Worm (Caenorhabditis elegans) whole organism, L1 larva: ENCODE results near the gene pycr-4.

Experiments
- aha-1 ChIP-seq: fragments of 150-350 bp; optimal IDR thresholded peaks from 2 replicates; lab custom pipeline; 2014; ENCODE audit warnings: missing biosample characterization, missing genetic modification characterization
- aly-2 ChIP-seq: fragments of 150-350 bp; optimal IDR thresholded peaks from 2 replicates; lab custom pipeline; 2014; ENCODE audit warnings: missing biosample characterization, missing genetic modification characterization
- blmp-1 ChIP-seq: fragments of 150-350 bp; optimal IDR thresholded peaks from 2 replicates; lab custom pipeline; 2014; ENCODE audit warnings: missing biosample characterization, missing genetic modification characterization
- ces-1 ChIP-seq: fragments of 150-350 bp; optimal IDR thresholded peaks from 2 replicates; lab custom pipeline; 2014; ENCODE audit warnings: missing biosample characterization, missing genetic modification reagents, missing genetic modification characterization
- dsc-1 ChIP-seq: sonication (generic microtip); optimal IDR thresholded peaks from 2 replicates; lab custom pipeline; 2016; ENCODE audit warnings: mild to moderate bottlenecking, missing genetic modification characterization, missing compliant biosample characterization
- efl-1 ChIP-seq, 4 experiments: fragments of 150-350 bp; optimal IDR thresholded peaks in 3 of 4; peaks in 1 of 4; 1 replicate in 1 of 4; 2 replicates in 3 of 4; lab custom pipeline; 2014; ENCODE audit warnings: missing biosample characterization in 2 of 4, missing genetic modification characterization in 2 of 4, missing genetic modification reagents in 2 of 4
- elt-2 ChIP-seq: sonication (generic microtip); optimal IDR thresholded peaks from 2 replicates; lab custom pipeline; 2016; ENCODE audit warnings: missing genetic modification characterization, mild to moderate bottlenecking, inconsistent platforms, missing compliant biosample characterization, missing genetic modification reagents
- elt-3 ChIP-seq, 6 experiments: fragments of 150-350 bp in 1 of 6; sonication (generic microtip); optimal IDR thresholded peaks; 2 replicates each; lab custom pipeline; 2017 to 2018; ENCODE audit warnings: missing biosample characterization in 6 of 6, missing genetic modification characterization in 6 of 6, inconsistent platforms in 1 of 6
- irx-1 ChIP-seq: sonication (generic microtip); optimal IDR thresholded peaks from 2 replicates; lab custom pipeline; 2016; ENCODE audit warnings: missing genetic modification characterization, missing compliant biosample characterization
- lin-14 ChIP-seq: fragments of 200-800 bp; sonication (Bioruptor generic); optimal IDR thresholded peaks from 2 replicates; lab custom pipeline; 2018; ENCODE audit warnings: mild to moderate bottlenecking, missing genetic modification characterization, moderate library complexity, missing compliant biosample characterization
- lin-15B ChIP-seq: fragments of 150-350 bp; sonication (generic microtip); optimal IDR thresholded peaks from 3 replicates; lab custom pipeline; 2014; ENCODE audit warnings: missing biosample characterization, missing genetic modification characterization
- lin-35 ChIP-seq, 2 experiments: fragments of 150-350 bp; optimal IDR thresholded peaks; 2 replicates each; lab custom pipeline; 2014; ENCODE audit warnings: missing biosample characterization in 2 of 2, missing genetic modification characterization in 2 of 2, missing genetic modification reagents in 2 of 2
- lin-39 ChIP-seq: fragments of 150-350 bp; optimal IDR thresholded peaks from 2 replicates; lab custom pipeline; 2014; ENCODE audit warnings: missing biosample characterization, missing genetic modification reagents, missing genetic modification characterization
- lsy-2 ChIP-seq, 2 experiments: fragments of 150-350 bp; optimal IDR thresholded peaks; 2 replicates each; lab custom pipeline; 2014; ENCODE audit warnings: missing biosample characterization in 2 of 2, missing genetic modification characterization in 2 of 2
- nhr-11 ChIP-seq: fragments of 150-350 bp; optimal IDR thresholded peaks from 2 replicates; lab custom pipeline; 2014; ENCODE audit warnings: missing biosample characterization, missing genetic modification characterization
- nhr-12 ChIP-seq: sonication (generic microtip); optimal IDR thresholded peaks from 2 replicates; lab custom pipeline; 2017; ENCODE audit warnings: missing biosample characterization, missing genetic modification characterization
- nhr-19 ChIP-seq: fragments of 200-800 bp; sonication (Bioruptor generic); conservative IDR thresholded peaks from 2 replicates; pipeline ENCODE4 v1.3.6; 2022; ENCODE audit warnings: missing genetic modification characterization, missing compliant biosample characterization
- nhr-47 ChIP-seq: sonication (generic microtip); optimal IDR thresholded peaks from 2 replicates; lab custom pipeline; 2016; ENCODE audit warnings: mild to moderate bottlenecking, missing genetic modification characterization, moderate library complexity, missing compliant biosample characterization
- nhr-71 ChIP-seq: sonication (generic microtip); optimal IDR thresholded peaks from 2 replicates; lab custom pipeline; 2016; ENCODE audit warnings: mild to moderate bottlenecking, missing genetic modification characterization, moderate library complexity, missing compliant biosample characterization
- nhr-85 ChIP-seq: sonication (generic microtip); peaks from one replicate; lab custom pipeline; 2016; ENCODE audit warnings: missing genetic modification characterization, inconsistent platforms, missing compliant biosample characterization
- rnt-1 ChIP-seq: sonication (generic microtip); optimal IDR thresholded peaks from 2 replicates; lab custom pipeline; 2016; ENCODE audit warnings: mild to moderate bottlenecking, missing genetic modification characterization, moderate library complexity, missing compliant biosample characterization
- sox-4 ChIP-seq: sonication (generic microtip); optimal IDR thresholded peaks from 2 replicates; lab custom pipeline; 2016; ENCODE audit warnings: missing genetic modification characterization, missing compliant biosample characterization
- sup-37 ChIP-seq: fragments of 200-800 bp; sonication (Bioruptor generic); optimal IDR thresholded peaks from 2 replicates; lab custom pipeline; 2018; ENCODE audit warnings: mild to moderate bottlenecking, missing genetic modification characterization, missing compliant biosample characterization
- swsn-7 ChIP-seq: sonication (generic microtip); optimal IDR thresholded peaks from 2 replicates; lab custom pipeline; 2016; ENCODE audit warnings: missing genetic modification characterization, missing compliant biosample characterization
- tlp-1 ChIP-seq: fragments of 150-350 bp; optimal IDR thresholded peaks from 2 replicates; lab custom pipeline; 2014; ENCODE audit warnings: missing biosample characterization, missing genetic modification characterization
- unc-130 ChIP-seq: fragments of 150-350 bp; optimal IDR thresholded peaks from 2 replicates; lab custom pipeline; 2017; ENCODE audit warnings: missing biosample characterization, missing genetic modification characterization, inconsistent platforms
- unc-62 ChIP-seq: fragments of 150-350 bp; optimal IDR thresholded peaks from 2 replicates; lab custom pipeline; 2014; ENCODE audit warnings: missing biosample characterization, missing genetic modification reagents, missing genetic modification characterization
- unc-98 ChIP-seq: fragments of 200-800 bp; sonication (Bioruptor generic); IDR thresholded peaks from 2 replicates; pipeline ENCODE4 v1.3.6; 2022; ENCODE audit warnings: missing genetic modification characterization, missing compliant biosample characterization

Gene pycr-4

DNA sequence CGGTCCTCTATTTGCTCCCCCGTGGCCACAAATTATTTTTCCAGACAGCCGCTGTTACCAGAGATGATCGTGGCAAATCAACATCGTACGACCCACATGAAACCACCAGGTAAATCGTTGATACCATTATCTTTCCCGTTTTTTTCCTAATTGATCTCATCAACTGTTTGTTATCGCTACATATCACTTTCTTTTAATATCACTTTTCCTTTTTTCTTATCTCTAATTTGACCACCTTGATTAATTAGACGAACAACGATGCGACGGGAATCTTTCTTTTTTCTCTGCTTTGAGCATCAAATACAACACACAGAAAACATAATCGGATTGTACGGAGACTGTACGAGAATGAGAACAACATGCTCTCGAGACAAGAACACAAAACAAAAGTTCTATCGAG lies 36.9 kb downstream of the pycr-4 start:
- TF ChIP-seq tlp-1: no peak
- peak; percentile 97 for TF ChIP-seq blmp-1
- peak in 4 of 6 experiments; percentile 1 to 77 (median 42) for TF ChIP-seq elt-3 (tag; optimal IDR thresholded peaks at IDR 0.05; lab: Kevin White, UChicago)

DNA sequence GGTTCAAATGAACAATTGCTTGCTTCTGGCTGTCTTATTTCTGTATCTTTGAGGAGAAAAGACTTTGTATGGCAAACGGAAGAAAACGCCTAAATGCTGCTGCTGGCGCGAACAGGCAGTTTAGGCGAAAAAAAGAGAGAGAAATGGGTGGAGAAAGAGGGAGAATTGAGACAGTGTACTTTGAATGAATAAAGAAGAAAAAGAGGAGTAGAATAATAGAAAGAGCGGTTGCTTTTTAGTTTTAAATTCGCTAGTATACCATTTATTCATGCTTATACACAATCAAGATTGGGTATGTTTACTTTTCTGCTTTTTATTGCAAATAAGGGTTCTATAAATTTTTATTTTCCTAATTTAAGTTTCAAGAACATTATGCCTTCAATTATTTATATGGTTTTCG lies 37.7 kb downstream of the pycr-4 start:
- TF ChIP-seq blmp-1 (peak; percentile 8), lin-15B (tag; lab: Kevin White, UChicago) (no peak)
- TF ChIP-seq, all 84 proteins: peak for 1

DNA sequence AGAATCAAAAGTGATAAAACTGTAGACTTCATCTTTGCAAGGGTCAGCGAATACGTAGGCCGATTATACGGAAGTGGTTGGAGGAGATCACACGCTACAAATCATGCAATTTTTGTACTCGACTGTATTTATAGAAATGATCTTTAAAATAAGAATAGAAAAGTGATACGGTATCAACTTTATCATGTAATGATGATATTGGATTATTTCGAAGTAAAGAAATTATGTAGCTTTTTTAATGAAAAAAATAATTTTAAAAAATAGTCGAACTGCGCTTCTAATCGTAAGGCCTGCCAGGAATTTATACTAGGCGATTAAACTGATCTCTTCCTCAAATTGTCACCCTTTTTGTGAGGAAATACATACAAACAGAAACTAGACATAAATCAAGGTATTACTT lies 43.2 kb downstream of the pycr-4 start, which contains the start of gene B0496.11:
Gene B0496.11 (minus strand): TSS at position 101 of the 400 bp plus-strand sequence.
- TF ChIP-seq lsy-2 (tag; optimal IDR thresholded peaks at IDR 0.05; lab: Kevin White, UChicago) (no peak), sox-4 (no peak), unc-62 (GFP tag; lab: Kevin White, UChicago) (no peak), aly-2 (tag; lab: Kevin White, UChicago) (no peak), irx-1 (tag; lab: Kevin White, UChicago) (no peak), nhr-11 (tag; lab: Kevin White, UChicago) (no peak), aha-1 (tag; lab: Kevin White, UChicago) (no peak), ces-1 (GFP tag; lab: Kevin White, UChicago) (no peak), nhr-47 (no peak), unc-98 (GFP tag; lab: Robert Waterston, UW) (no peak), nhr-12 (tag; lab: Kevin White, UChicago) (no peak), lin-35 (GFP tag; optimal IDR thresholded peaks at IDR 0.05; lab: Kevin White, UChicago) (no peak)

DNA sequence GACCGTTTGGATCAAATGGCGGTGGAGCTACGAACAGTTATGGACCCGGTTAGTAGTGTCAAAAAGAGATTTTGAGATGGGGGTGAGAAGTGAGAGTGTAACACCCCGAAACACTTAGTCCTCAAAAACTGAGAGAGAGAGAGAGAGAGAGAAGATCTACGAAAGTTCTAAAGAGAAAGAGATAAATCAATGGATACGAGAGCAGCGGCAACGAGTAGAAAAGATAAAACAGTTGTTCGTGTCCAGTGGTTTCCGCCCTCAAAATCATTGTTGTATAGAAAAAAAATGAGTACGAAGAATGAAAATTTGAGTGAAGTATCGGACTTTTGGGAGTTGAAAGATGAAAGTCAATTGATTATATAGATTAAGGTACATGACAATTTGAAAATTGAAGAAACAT lies 48.1 kb downstream of the pycr-4 start:
- TF ChIP-seq lin-39 (tag; lab: Kevin White, UChicago) (peak; percentile 44), unc-130 (tag; lab: Kevin White, UChicago) (peak; percentile 37), nhr-19 (peak; percentile 17; the same call in 1 of the 2 replicates), rnt-1 (tag; lab: Kevin White, UChicago) (peak; percentile 82), lsy-2 (tag; optimal IDR thresholded peaks at IDR 0.05; lab: Kevin White, UChicago) (peak in 1 of 2 experiments; percentile 39), swsn-7 (no peak), aha-1 (tag; lab: Kevin White, UChicago) (no peak), sup-37 (GFP tag; lab: Kevin White, UChicago) (no peak), nhr-71 (tag; lab: Kevin White, UChicago) (peak; percentile 54), ces-1 (GFP tag; lab: Kevin White, UChicago) (no peak), elt-2 (tag; lab: Kevin White, UChicago) (no peak), lin-14 (peak; percentile 78)

DNA sequence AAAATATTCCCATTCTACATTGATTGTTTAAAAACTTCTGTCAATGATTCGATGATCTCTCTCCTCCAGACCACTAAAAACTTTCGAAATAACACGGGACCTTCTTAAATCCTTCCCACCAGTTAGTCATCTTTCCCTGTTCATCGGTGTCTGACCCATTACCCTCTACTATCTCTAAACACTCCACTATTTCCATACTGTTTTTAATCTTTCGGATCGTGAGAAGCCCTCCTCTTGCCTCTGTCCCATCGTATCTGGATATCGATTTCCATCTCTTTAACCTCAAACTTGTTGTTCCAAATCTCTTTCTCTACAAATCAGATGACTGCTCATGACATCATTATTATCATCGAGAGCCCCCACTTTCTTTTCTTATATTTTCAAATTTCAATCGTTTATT lies 48.8 kb downstream of the pycr-4 start:
- TF ChIP-seq lin-15B (tag; lab: Kevin White, UChicago) (no peak), efl-1 (optimal IDR thresholded peaks at IDR 0.05; lab: Kevin White, UChicago) (no peak), efl-1 (GFP tag; optimal IDR thresholded peaks at IDR 0.05 in 1 of 2; lab: Kevin White, UChicago) (peak in 1 of 2 experiments; percentile 79), nhr-85 (no peak), rnt-1 (tag; lab: Kevin White, UChicago) (peak; percentile 55), unc-130 (tag; lab: Kevin White, UChicago) (peak; percentile 10), irx-1 (tag; lab: Kevin White, UChicago) (no peak), dsc-1 (tag; lab: Kevin White, UChicago) (peak; percentile 1), lsy-2 (tag; optimal IDR thresholded peaks at IDR 0.05; lab: Kevin White, UChicago) (peak; percentile 6 to 33)
